Fruit fly (Drosophila melanogaster): ENCODE data around the gene noc.
A peak's percentile ranks its signal among the peaks of the same experiment; 100 is the strongest.

noc gene

dm6 chr2L:14512811-14513389 lies 22.2 kb downstream of the noc start (continued):
- peak; percentile 68 for TF ChIP-seq Camta (GFP tag; optimal IDR thresholded peaks at IDR 0.05)
- peak; percentile 44 for TF ChIP-seq CG4707 (GFP tag; optimal IDR thresholded peaks at IDR 0.05)
- TF ChIP-seq gro (GFP tag; optimal IDR thresholded peaks at IDR 0.05): no peak
- TF ChIP-seq pb (GFP tag; optimal IDR thresholded peaks at IDR 0.05): peak; percentile 77
- no peak for TF ChIP-seq pita (GFP tag; optimal IDR thresholded peaks at IDR 0.05)
- no peak for TF ChIP-seq so (GFP tag; IDR thresholded peaks at IDR 0.05)
- no peak for TF ChIP-seq CG17612 (GFP tag; IDR thresholded peaks at IDR 0.05)
- peak; percentile 88 for TF ChIP-seq Chrac-16 (GFP tag; optimal IDR thresholded peaks at IDR 0.05)
- TF ChIP-seq Oaz (GFP tag; IDR thresholded peaks at IDR 0.05): no peak
- no peak for TF ChIP-seq CG7372 (GFP tag; IDR thresholded peaks at IDR 0.05)
- peak; percentile 21 for TF ChIP-seq cato (GFP tag; optimal IDR thresholded peaks at IDR 0.05; ENCODE audit: borderline replicate concordance)
- TF ChIP-seq CG12155 (GFP tag; optimal IDR thresholded peaks at IDR 0.05): peak; percentile 59
- peak; percentile 76 for TF ChIP-seq CG8089 (GFP tag; optimal IDR thresholded peaks at IDR 0.05)
- TF ChIP-seq CG11247 (GFP tag; IDR thresholded peaks at IDR 0.05): no peak
- TF ChIP-seq schlank (tag; optimal IDR thresholded peaks at IDR 0.05): no peak
- peak; percentile 53 for TF ChIP-seq Fer3 (tag; optimal IDR thresholded peaks at IDR 0.05)
- TF ChIP-seq stwl (tag; optimal IDR thresholded peaks at IDR 0.05): peak; percentile 51
- peak; percentile 41 for TF ChIP-seq CG3281 (GFP tag; optimal IDR thresholded peaks at IDR 0.05)
- TF ChIP-seq Antp (GFP tag; optimal IDR thresholded peaks at IDR 0.05): peak; percentile 80
- no peak for TF ChIP-seq GATAe (GFP tag; conservative IDR thresholded peaks at IDR 0.05)
- peak; percentile 76 for TF ChIP-seq Hsf (GFP tag; optimal IDR thresholded peaks at IDR 0.05)
- TF ChIP-seq CG12299 (tag; optimal IDR thresholded peaks at IDR 0.05): no peak
- TF ChIP-seq Meics (GFP tag; optimal IDR thresholded peaks at IDR 0.05): peak; percentile 49
- peak; percentile 34 for TF ChIP-seq Deaf1 (tag; optimal IDR thresholded peaks at IDR 0.05)
- TF ChIP-seq Pdp1 (GFP tag; optimal IDR thresholded peaks at IDR 0.05): peak; percentile 85 to 87
- TF ChIP-seq dmrt99B (tag; optimal IDR thresholded peaks at IDR 0.05): peak; percentile 72
- no peak for TF ChIP-seq Hey (tag; optimal IDR thresholded peaks at IDR 0.05)
- no peak for TF ChIP-seq CG31224 (GFP tag; IDR thresholded peaks at IDR 0.05)
- TF ChIP-seq BEAF-32 (GFP tag; optimal IDR thresholded peaks at IDR 0.05): peak; percentile 3
- TF ChIP-seq Bdp1 (GFP tag; optimal IDR thresholded peaks at IDR 0.05): peak; percentile 59
- TF ChIP-seq sug (tag; optimal IDR thresholded peaks at IDR 0.05): peak; percentile 9
- no peak for TF ChIP-seq Taf1 (GFP tag; IDR thresholded peaks at IDR 0.05)
- TF ChIP-seq unpg (GFP tag; optimal IDR thresholded peaks at IDR 0.05): peak; percentile 83
- peak; percentile 80 for TF ChIP-seq D19A (tag; optimal IDR thresholded peaks at IDR 0.05)
- peak; percentile 69 for TF ChIP-seq Max (GFP tag; optimal IDR thresholded peaks at IDR 0.05)
- TF ChIP-seq CG18619 (GFP tag; optimal IDR thresholded peaks at IDR 0.05): peak; percentile 52
- peak; percentile 90 for TF ChIP-seq CG14710 (tag; optimal IDR thresholded peaks at IDR 0.05)
- TF ChIP-seq Kr (GFP tag; optimal IDR thresholded peaks at IDR 0.05): peak; percentile 68
- TF ChIP-seq Aef1 (GFP tag; IDR thresholded peaks at IDR 0.05): no peak
- TF ChIP-seq CG4360 (GFP tag; IDR thresholded peaks at IDR 0.05): peak; percentile 9; the same call in 1 of the 2 replicates
- no peak for TF ChIP-seq bbx (GFP tag; IDR thresholded peaks at IDR 0.05; ENCODE audit: partially characterized antibody)
- peak; percentile 78 for TF ChIP-seq bab2 (GFP tag; optimal IDR thresholded peaks at IDR 0.05)
- peak; percentile 21 for TF ChIP-seq CG17802 (tag; optimal IDR thresholded peaks at IDR 0.05)
- peak; percentile 81 for TF ChIP-seq pnt (GFP tag; optimal IDR thresholded peaks at IDR 0.05)
- TF ChIP-seq CG15696 (tag; optimal IDR thresholded peaks at IDR 0.05): peak; percentile 96
- TF ChIP-seq D (optimal IDR thresholded peaks at IDR 0.05): peak; percentile 6
- peak; percentile 74 for TF ChIP-seq D (GFP tag; optimal IDR thresholded peaks at IDR 0.05)
- TF ChIP-seq CG18011 (GFP tag; optimal IDR thresholded peaks at IDR 0.05): no peak
- peak; percentile 69 for TF ChIP-seq ems (GFP tag; optimal IDR thresholded peaks at IDR 0.05)
- TF ChIP-seq CG4617 (GFP tag; optimal IDR thresholded peaks at IDR 0.05; ENCODE audit: borderline replicate concordance): peak; percentile 55

Measured in whole organism, embryonic.